Fruit fly (Drosophila melanogaster) Kc167 (cell line): Measurements from ENCODE around the gene CG6749.

Source experiments
- Myc ChIP-seq: fragments of >200 bp; optimal IDR thresholded peaks from 2 replicates; lab custom pipeline; 2017; ENCODE audit warnings: missing external identifiers
- h ChIP-seq: fragments of >200 bp; optimal IDR thresholded peaks from 3 replicates; lab custom pipeline; 2018; ENCODE audit warnings: missing external identifiers
- psq ChIP-seq: fragments of >200 bp; optimal IDR thresholded peaks from 2 replicates; lab custom pipeline; 2017; ENCODE audit warnings: missing external identifiers
- ttk ChIP-seq: sonication (Bioruptor generic); optimal IDR thresholded peaks from 2 replicates; lab custom pipeline; 2017; ENCODE audit warnings: missing external identifiers

- TF ChIP-seq psq (lab: Kevin White, UChicago): no peak
- no peak for TF ChIP-seq Myc (lab: Kevin White, UChicago)
- no peak for TF ChIP-seq h
- TF ChIP-seq ttk: no peak
These were observed 6.0 kb upstream of the CG6749 start for dm6 chr3L:9739629-9740028.
